Worm (Caenorhabditis elegans) whole organism, early embryonic: ENCODE data around the gene cpna-2.

ENCODE experiments used
- ama-1 ChIP-seq: fragments of 150-350 bp; optimal IDR thresholded peaks from 2 replicates; lab custom pipeline; 2014
- ets-7 ChIP-seq: sonication (generic microtip); optimal IDR thresholded peaks from 2 replicates; lab custom pipeline; 2016; ENCODE audit warnings: missing genotype, missing genetic modification characterization, missing compliant biosample characterization
- flt-1 ChIP-seq: fragments of 200-800 bp; sonication (Bioruptor generic); IDR thresholded peaks from 2 replicates; pipeline ENCODE4 v1.3.6; 2022; ENCODE audit warnings: missing genetic modification characterization, missing compliant biosample characterization
- tbx-11 ChIP-seq: fragments of 200-800 bp; sonication (Bioruptor generic); IDR thresholded peaks from 2 replicates; pipeline ENCODE4 v1.3.6; 2022; ENCODE audit warnings: missing genetic modification characterization, missing compliant biosample characterization

- TF ChIP-seq tbx-11 (GFP tag; lab: Robert Waterston, UW) (no peak), flt-1 (GFP tag; lab: Robert Waterston, UW) (no peak), ama-1 (no peak), ets-7 (tag; lab: Kevin White, UChicago) (no peak)
These were observed 30.0 kb upstream of the cpna-2 start for ce11 chrII:7694745-7695144.
